Worm (Caenorhabditis elegans) whole organism, L1 larva: ENCODE data around the gene gst-1.

Source experiments
- aly-2 ChIP-seq: fragments of 150-350 bp; optimal IDR thresholded peaks from 2 replicates; lab custom pipeline; 2014; ENCODE audit warnings: missing biosample characterization, missing genetic modification characterization
- ama-1 ChIP-seq: fragments of 150-350 bp; optimal IDR thresholded peaks from 2 replicates; lab custom pipeline; 2014
- egl-27 ChIP-seq, 2 experiments: fragments of 150-350 bp in 1 of 2; sonication (generic microtip); optimal IDR thresholded peaks; 3 replicates each; lab custom pipeline; 2017 to 2018; ENCODE audit warnings: missing biosample characterization in 2 of 2, missing genetic modification characterization in 2 of 2, missing genetic modification reagents in 2 of 2
- lin-15B ChIP-seq: fragments of 150-350 bp; sonication (generic microtip); optimal IDR thresholded peaks from 3 replicates; lab custom pipeline; 2014; ENCODE audit warnings: missing biosample characterization, missing genetic modification characterization
- lsy-2 ChIP-seq, 2 experiments: fragments of 150-350 bp; optimal IDR thresholded peaks; 2 replicates each; lab custom pipeline; 2014; ENCODE audit warnings: missing biosample characterization in 2 of 2, missing genetic modification characterization in 2 of 2
- nhr-76 ChIP-seq: sonication (generic microtip); optimal IDR thresholded peaks from 2 replicates; lab custom pipeline; 2017; ENCODE audit warnings: missing biosample characterization, missing genetic modification characterization
- nhr-77 ChIP-seq: fragments of 150-350 bp; optimal IDR thresholded peaks from 2 replicates; lab custom pipeline; 2014; ENCODE audit warnings: missing biosample characterization, missing genetic modification characterization
- skn-1 ChIP-seq: fragments of 150-350 bp; optimal IDR thresholded peaks from 2 replicates; lab custom pipeline; 2014; ENCODE audit warnings: missing biosample characterization, missing genetic modification characterization
- zag-1 ChIP-seq: fragments of 150-350 bp; optimal IDR thresholded peaks from 2 replicates; lab custom pipeline; 2014; ENCODE audit warnings: missing biosample characterization, missing genetic modification characterization
- ztf-11 ChIP-seq, 2 experiments: sonication (generic microtip); optimal IDR thresholded peaks; 2 replicates each; lab custom pipeline; 2016 to 2017; ENCODE audit warnings: missing genetic modification characterization in 2 of 2, missing biosample characterization in 1 of 2, missing compliant biosample characterization in 1 of 2

DNA sequence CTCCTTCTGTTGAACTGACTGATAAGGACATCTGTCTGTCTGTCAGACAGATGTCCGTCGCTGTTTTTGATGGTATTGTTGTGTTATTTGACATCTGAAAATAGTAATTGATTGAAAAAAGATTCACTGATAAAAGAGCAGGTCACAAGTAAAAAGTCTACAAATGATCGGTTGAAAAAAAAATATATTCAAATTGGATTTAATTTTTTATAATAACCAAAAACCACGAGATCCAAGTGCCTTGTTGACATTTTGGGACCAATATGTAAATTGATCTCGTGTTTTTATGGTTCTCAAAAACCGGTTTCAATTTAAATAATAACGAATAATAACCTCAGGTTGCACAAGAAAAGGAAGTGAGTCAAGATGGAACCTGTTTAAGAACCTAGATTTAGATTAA lies 32.2 kb upstream of the gst-1 start, which contains the start of gene F59B2.13:
- TF ChIP-seq nhr-76 (tag; lab: Kevin White, UChicago) (no peak), lsy-2 (tag; optimal IDR thresholded peaks at IDR 0.05; lab: Kevin White, UChicago) (no peak), skn-1 (tag; lab: Kevin White, UChicago) (no peak), ama-1 (no peak), aly-2 (tag; lab: Kevin White, UChicago) (no peak), lin-15B (tag; lab: Kevin White, UChicago) (no peak), zag-1 (tag; lab: Kevin White, UChicago) (no peak), ztf-11 (tag; optimal IDR thresholded peaks at IDR 0.05; lab: Kevin White, UChicago) (no peak), egl-27 (tag; optimal IDR thresholded peaks at IDR 0.05; lab: Kevin White, UChicago) (no peak), nhr-77 (tag; lab: Kevin White, UChicago) (no peak)
